Worm (Caenorhabditis elegans): ENCODE results near the gene T04A8.8.

T04A8.8 gene

DNA sequence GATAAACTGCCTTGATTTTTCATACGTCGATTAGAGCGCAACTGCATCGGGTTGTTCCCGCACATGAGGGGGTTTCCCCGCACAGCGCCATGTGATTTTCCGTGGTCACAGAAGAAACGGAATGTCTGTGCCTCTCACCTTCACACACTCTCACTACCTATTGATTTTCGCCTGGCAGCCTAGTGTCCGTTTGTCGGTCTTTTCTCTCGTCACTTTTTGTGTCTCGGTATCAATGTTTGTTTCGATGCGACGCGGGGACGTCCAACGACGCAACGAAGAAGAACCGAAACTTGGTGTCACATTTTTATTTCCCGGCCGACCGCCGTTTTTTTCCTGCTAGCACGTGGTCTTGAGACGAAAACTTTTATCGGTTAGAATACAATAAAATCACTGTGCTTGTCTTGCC, 44.4 kb upstream of the T04A8.8 start:
- peak; percentile 82 for TF ChIP-seq K11D2.4 (GFP tag; IDR thresholded peaks at IDR 0.05)
- TF ChIP-seq zfh-2 (GFP tag; conservative IDR thresholded peaks at IDR 0.05): peak; percentile 95
- TF ChIP-seq rpc-1 (optimal IDR thresholded peaks at IDR 0.05): no peak
- no peak for TF ChIP-seq rpc-1 (tag; optimal IDR thresholded peaks at IDR 0.05)
- TF ChIP-seq cebp-2 (GFP tag; IDR thresholded peaks at IDR 0.05): no peak
- TF ChIP-seq nhr-27 (tag; optimal IDR thresholded peaks at IDR 0.05): peak; percentile 50
- peak; percentile 70 for TF ChIP-seq die-1 (tag; optimal IDR thresholded peaks at IDR 0.05)
- peak; percentile 99 for TF ChIP-seq nhr-80 (tag; optimal IDR thresholded peaks at IDR 0.05)
- TF ChIP-seq aptf-3 (GFP tag; IDR thresholded peaks at IDR 0.05): no peak
- peak; percentile 85 for TF ChIP-seq tlf-1 (GFP tag; optimal IDR thresholded peaks at IDR 0.05)
- peak; percentile 90 for TF ChIP-seq ceh-27 (GFP tag; optimal IDR thresholded peaks at IDR 0.05)
- peak; percentile 93 for TF ChIP-seq nfyb-1 (GFP tag; IDR thresholded peaks at IDR 0.05)
- TF ChIP-seq let-526 (GFP tag; IDR thresholded peaks at IDR 0.05): 0 out of 2 replicates have a peak, but pooled peaks have one; percentile 30
- peak; percentile 74 for TF ChIP-seq dox-1 (GFP tag; IDR thresholded peaks at IDR 0.05)
- peak; percentile 98 for TF ChIP-seq attf-5 (GFP tag; optimal IDR thresholded peaks at IDR 0.05)
- TF ChIP-seq ztf-26 (tag; optimal IDR thresholded peaks at IDR 0.05): peak; percentile 94
- peak; percentile 61 for TF ChIP-seq pha-4 (tag; optimal IDR thresholded peaks at IDR 0.05)
- TF ChIP-seq ccch-3 (GFP tag; optimal IDR thresholded peaks at IDR 0.05): no peak
- TF ChIP-seq dpff-1 (tag; optimal IDR thresholded peaks at IDR 0.05): no peak
- TF ChIP-seq akir-1 (GFP tag; optimal IDR thresholded peaks at IDR 0.05): no peak
- no peak for TF ChIP-seq sdz-38 (tag; optimal IDR thresholded peaks at IDR 0.05)
- peak; percentile 86 for TF ChIP-seq ets-4 (GFP tag; optimal IDR thresholded peaks at IDR 0.05)
- no peak for TF ChIP-seq F33H1.4 (GFP tag; IDR thresholded peaks at IDR 0.05)
- TF ChIP-seq F37B4.10 (GFP tag; IDR thresholded peaks at IDR 0.05): 0 out of 2 replicates have a peak, but pooled peaks have one; percentile 46
- peak; percentile 22 for TF ChIP-seq efl-1 (GFP tag; optimal IDR thresholded peaks at IDR 0.05)
- no peak for TF ChIP-seq madf-3 (GFP tag; IDR thresholded peaks at IDR 0.05)
- TF ChIP-seq ztf-6 (GFP tag; IDR thresholded peaks at IDR 0.05): no peak
- TF ChIP-seq C17E4.6 (GFP tag; IDR thresholded peaks at IDR 0.05): no peak; the same call in 1 of the 2 replicates
- peak; percentile 81 to 89 for TF ChIP-seq let-607 (tag; optimal IDR thresholded peaks at IDR 0.05)
- peak; percentile 89 for TF ChIP-seq mcd-1 (GFP tag; IDR thresholded peaks at IDR 0.05)
- TF ChIP-seq snpc-1.3 (tag; optimal IDR thresholded peaks at IDR 0.05; ENCODE audit: insufficient read depth): no peak
- TF ChIP-seq xnd-1 (tag; optimal IDR thresholded peaks at IDR 0.05): no peak
- TF ChIP-seq nhr-120 (GFP tag; IDR thresholded peaks at IDR 0.05): no peak
- no peak for TF ChIP-seq Y95B8A.8 (GFP tag; IDR thresholded peaks at IDR 0.05)
- TF ChIP-seq bed-1 (GFP tag; IDR thresholded peaks at IDR 0.05): no peak
- TF ChIP-seq snpc-1.1 (tag; optimal IDR thresholded peaks at IDR 0.05; ENCODE audit: insufficient read depth): no peak
- TF ChIP-seq sea-2 (GFP tag; IDR thresholded peaks at IDR 0.05): no peak
- TF ChIP-seq madf-10 (tag; optimal IDR thresholded peaks at IDR 0.05): peak; percentile 91
- TF ChIP-seq lsl-1 (GFP tag; optimal IDR thresholded peaks at IDR 0.05): no peak
- TF ChIP-seq atf-7 (tag; optimal IDR thresholded peaks at IDR 0.05): peak; percentile 96
- TF ChIP-seq chd-7 (tag; optimal IDR thresholded peaks at IDR 0.05): peak; percentile 89
- TF ChIP-seq ztf-18 (tag; optimal IDR thresholded peaks at IDR 0.05): peak; percentile 65
- TF ChIP-seq lin-35 (GFP tag; optimal IDR thresholded peaks at IDR 0.05): peak in 1 of 3 experiments; percentile 66
- TF ChIP-seq B0336.3 (GFP tag; IDR thresholded peaks at IDR 0.05): peak; percentile 93
- peak; percentile 37; the same call in 1 of the 2 replicates for TF ChIP-seq cebp-1 (GFP tag; IDR thresholded peaks at IDR 0.05)
- peak; percentile 93 for TF ChIP-seq cebp-1 (tag; optimal IDR thresholded peaks at IDR 0.05)
- TF ChIP-seq lin-54 (GFP tag; optimal IDR thresholded peaks at IDR 0.05): peak; percentile 81
- no peak for TF ChIP-seq madf-6 (GFP tag; IDR thresholded peaks at IDR 0.05)
- TF ChIP-seq Y53F4B.3 (GFP tag; IDR thresholded peaks at IDR 0.05): no peak

All from whole organism, young adult.